Worm (Caenorhabditis elegans) whole organism, L4/young adult: ENCODE measurements around the gene lido-2.

Experiments
- dao-5 ChIP-seq: sonication (generic microtip); optimal IDR thresholded peaks from 2 replicates; lab custom pipeline; 2016; ENCODE audit warnings: missing genotype, missing genetic modification characterization, moderate library complexity, missing compliant biosample characterization
- him-1 ChIP-seq: sonication (generic microtip); optimal IDR thresholded peaks from 2 replicates; lab custom pipeline; 2016; ENCODE audit warnings: missing genotype, missing genetic modification reagents, missing genetic modification characterization, missing compliant biosample characterization

- TF ChIP-seq dao-5 (tag; lab: Kevin White, UChicago) (no peak), him-1 (tag; lab: Kevin White, UChicago) (no peak)
Measured at ce11 chrX:17059760-17060159, 40.8 kb downstream of the lido-2 start.
